Worm (Caenorhabditis elegans): ENCODE results near the gene magi-1.

ce11 chrIV:11717094-11717876 lies 2.4 kb downstream of the magi-1 start:
- TF ChIP-seq swsn-7 (tag; optimal IDR thresholded peaks at IDR 0.05) (no peak), aly-2 (tag; optimal IDR thresholded peaks at IDR 0.05) (no peak), lin-35 (GFP tag; optimal IDR thresholded peaks at IDR 0.05) (no peak), skn-1 (tag; optimal IDR thresholded peaks at IDR 0.05) (no peak), mep-1 (tag; optimal IDR thresholded peaks at IDR 0.05) (peak; percentile 5), nhr-28 (tag; optimal IDR thresholded peaks at IDR 0.05) (no peak), zag-1 (tag; optimal IDR thresholded peaks at IDR 0.05) (no peak), ztf-4 (tag; optimal IDR thresholded peaks at IDR 0.05) (no peak), zip-4 (GFP tag; optimal IDR thresholded peaks at IDR 0.05) (no peak), lin-13 (GFP tag; optimal IDR thresholded peaks at IDR 0.05) (no peak), snpc-4 (tag; optimal IDR thresholded peaks at IDR 0.05) (no peak), ztf-11 (tag; optimal IDR thresholded peaks at IDR 0.05) (no peak), dpl-1 (GFP tag; optimal IDR thresholded peaks at IDR 0.05) (no peak), fkh-8 (tag; optimal IDR thresholded peaks at IDR 0.05) (no peak)

All from whole organism, L1 larva.